Worm (Caenorhabditis elegans) whole organism, L2 larva: ENCODE measurements around the gene T05C12.9.

Experiments
- C34F6.9 ChIP-seq: fragments of 150-350 bp; optimal IDR thresholded peaks from 2 replicates; lab custom pipeline; 2014; ENCODE audit warnings: missing biosample characterization, missing genetic modification characterization
- F13H6.1 ChIP-seq: sonication (generic microtip); optimal IDR thresholded peaks from 2 replicates; lab custom pipeline; 2016; ENCODE audit warnings: missing genetic modification characterization, missing compliant biosample characterization
- R02D3.7 ChIP-seq: fragments of 150-350 bp; optimal IDR thresholded peaks from 2 replicates; lab custom pipeline; 2014; ENCODE audit warnings: missing biosample characterization, missing genetic modification characterization
- Y55F3AM.14 ChIP-seq: fragments of 200-800 bp; sonication (Bioruptor generic); optimal IDR thresholded peaks from 2 replicates; lab custom pipeline; 2018; ENCODE audit warnings: mild to moderate bottlenecking, missing genetic modification characterization, missing compliant biosample characterization
- ZK546.5 ChIP-seq: sonication (generic microtip); optimal IDR thresholded peaks from 2 replicates; lab custom pipeline; 2017; ENCODE audit warnings: missing biosample characterization, missing genetic modification characterization
- alr-1 ChIP-seq: fragments of 150-350 bp; optimal IDR thresholded peaks from 2 replicates; lab custom pipeline; 2014; ENCODE audit warnings: missing biosample characterization, missing genetic modification characterization
- aly-2 ChIP-seq: fragments of 150-350 bp; optimal IDR thresholded peaks from 2 replicates; lab custom pipeline; 2014; ENCODE audit warnings: missing biosample characterization, missing genetic modification characterization
- blmp-1 ChIP-seq: sonication (generic microtip); optimal IDR thresholded peaks from 2 replicates; lab custom pipeline; 2017; ENCODE audit warnings: missing genetic modification characterization, mild to moderate bottlenecking, missing compliant biosample characterization, antibody characterized with exemption, moderate library complexity; ENCODE audit not compliant: insufficient read depth
- ceh-16 ChIP-seq: fragments of 150-350 bp; optimal IDR thresholded peaks from 2 replicates; lab custom pipeline; 2014; ENCODE audit warnings: missing biosample characterization, missing genetic modification characterization
- ceh-82 ChIP-seq: fragments of 150-350 bp; optimal IDR thresholded peaks from 2 replicates; lab custom pipeline; 2014; ENCODE audit warnings: missing biosample characterization, missing genetic modification characterization
- crh-2 ChIP-seq: sonication (generic microtip); optimal IDR thresholded peaks from 2 replicates; lab custom pipeline; 2017; ENCODE audit warnings: missing biosample characterization, missing genetic modification characterization
- egl-27 ChIP-seq: sonication (generic microtip); optimal IDR thresholded peaks from 3 replicates; lab custom pipeline; 2017; ENCODE audit warnings: missing biosample characterization, missing genetic modification reagents, missing genetic modification characterization
- elt-1 ChIP-seq: fragments of 150-350 bp; optimal IDR thresholded peaks from 2 replicates; lab custom pipeline; 2014; ENCODE audit warnings: missing biosample characterization, missing genetic modification characterization
- elt-3 ChIP-seq: sonication (generic microtip); optimal IDR thresholded peaks from 2 replicates; lab custom pipeline; 2017; ENCODE audit warnings: missing biosample characterization, missing genetic modification characterization
- fos-1 ChIP-seq: fragments of 150-350 bp; optimal IDR thresholded peaks from 2 replicates; lab custom pipeline; 2014; ENCODE audit warnings: missing biosample characterization, missing genetic modification characterization
- gmeb-1 ChIP-seq: fragments of 150-350 bp; optimal IDR thresholded peaks from 2 replicates; lab custom pipeline; 2014; ENCODE audit warnings: missing biosample characterization, missing genetic modification characterization
- lin-11 ChIP-seq: fragments of 150-350 bp; sonication (generic microtip); optimal IDR thresholded peaks from 2 replicates; lab custom pipeline; 2014; ENCODE audit warnings: missing biosample characterization, missing genetic modification characterization, inconsistent platforms, mixed read lengths
- lin-13 ChIP-seq: fragments of 150-350 bp; optimal IDR thresholded peaks from 2 replicates; lab custom pipeline; 2014; ENCODE audit warnings: missing biosample characterization, missing genetic modification reagents, missing genetic modification characterization
- lin-39 ChIP-seq: fragments of 150-350 bp; optimal IDR thresholded peaks from 2 replicates; lab custom pipeline; 2014; ENCODE audit warnings: missing biosample characterization, missing genetic modification reagents, missing genetic modification characterization
- lsy-2 ChIP-seq, 2 experiments: fragments of 150-350 bp in 1 of 2; sonication (generic microtip) in 1 of 2; optimal IDR thresholded peaks; 2 replicates each; lab custom pipeline; 2014 to 2017; ENCODE audit warnings: missing biosample characterization in 2 of 2, missing genetic modification characterization in 2 of 2
- mbf-1 ChIP-seq: sonication (generic microtip); optimal IDR thresholded peaks from 2 replicates; lab custom pipeline; 2017; ENCODE audit warnings: missing biosample characterization, missing genetic modification characterization
- mdl-1 ChIP-seq, 2 experiments: fragments of 150-350 bp in 1 of 2; sonication (generic microtip) in 1 of 2; optimal IDR thresholded peaks; 2 replicates each; lab custom pipeline; 2017; ENCODE audit warnings: missing biosample characterization in 2 of 2, missing genetic modification characterization in 2 of 2
- nhr-10 ChIP-seq: sonication (generic microtip); optimal IDR thresholded peaks from 2 replicates; lab custom pipeline; 2017; ENCODE audit warnings: missing biosample characterization, missing genetic modification characterization
- nhr-11 ChIP-seq: fragments of 150-350 bp; optimal IDR thresholded peaks from 2 replicates; lab custom pipeline; 2014; ENCODE audit warnings: missing biosample characterization, missing genetic modification characterization
- nhr-12 ChIP-seq: fragments of 150-350 bp; optimal IDR thresholded peaks from 2 replicates; lab custom pipeline; 2014; ENCODE audit warnings: missing biosample characterization, missing genetic modification characterization
- nhr-129 ChIP-seq: fragments of 150-350 bp; optimal IDR thresholded peaks from 2 replicates; lab custom pipeline; 2014; ENCODE audit warnings: missing biosample characterization, missing genetic modification characterization
- nhr-21 ChIP-seq: fragments of 150-350 bp; optimal IDR thresholded peaks from 2 replicates; lab custom pipeline; 2014; ENCODE audit warnings: missing biosample characterization, missing genetic modification characterization
- nhr-23 ChIP-seq: fragments of 150-350 bp; optimal IDR thresholded peaks from 2 replicates; lab custom pipeline; 2014; ENCODE audit warnings: missing biosample characterization, missing genetic modification reagents, missing genetic modification characterization
- nhr-237 ChIP-seq: fragments of 150-350 bp; optimal IDR thresholded peaks from 2 replicates; lab custom pipeline; 2014; ENCODE audit warnings: missing biosample characterization, missing genetic modification characterization
- nhr-25 ChIP-seq: fragments of 150-350 bp; sonication (generic microtip); optimal IDR thresholded peaks from 3 replicates; lab custom pipeline; 2014; ENCODE audit warnings: missing biosample characterization, missing genetic modification characterization
- nhr-6 ChIP-seq: fragments of 150-350 bp; optimal IDR thresholded peaks from 2 replicates; lab custom pipeline; 2014; ENCODE audit warnings: missing biosample characterization, missing genetic modification characterization
- nhr-77 ChIP-seq: fragments of 150-350 bp; optimal IDR thresholded peaks from 2 replicates; lab custom pipeline; 2014; ENCODE audit warnings: missing biosample characterization, missing genetic modification characterization
- peb-1 ChIP-seq: fragments of 150-350 bp; optimal IDR thresholded peaks from 2 replicates; lab custom pipeline; 2014; ENCODE audit warnings: missing biosample characterization, missing genetic modification characterization
- skn-1 ChIP-seq: sonication (generic microtip); optimal IDR thresholded peaks from 2 replicates; lab custom pipeline; 2017; ENCODE audit warnings: missing biosample characterization, missing genetic modification characterization
- sma-3 ChIP-seq: sonication (generic microtip); optimal IDR thresholded peaks from 2 replicates; lab custom pipeline; 2016; ENCODE audit warnings: missing genetic modification reagents, missing genetic modification characterization, missing compliant biosample characterization
- sma-9 ChIP-seq, 2 experiments: fragments of 150-350 bp in 1 of 2; sonication (generic microtip) in 1 of 2; optimal IDR thresholded peaks; 2 replicates each; lab custom pipeline; 2014 to 2016; ENCODE audit warnings: missing genetic modification characterization in 2 of 2, mild to moderate bottlenecking in 1 of 2, missing biosample characterization in 1 of 2, missing compliant biosample characterization in 1 of 2, missing genetic modification reagents in 1 of 2, moderate library complexity in 1 of 2
- unc-39 ChIP-seq: fragments of 150-350 bp; optimal IDR thresholded peaks from 2 replicates; lab custom pipeline; 2014; ENCODE audit warnings: missing biosample characterization, missing genetic modification characterization
- unc-55 ChIP-seq: fragments of 150-350 bp; sonication (generic microtip); optimal IDR thresholded peaks from 3 replicates; lab custom pipeline; 2014; ENCODE audit warnings: missing biosample characterization, missing genetic modification reagents, missing genetic modification characterization
- ztf-1 ChIP-seq: fragments of 200-800 bp; sonication (Bioruptor generic); conservative IDR thresholded peaks from 2 replicates; pipeline ENCODE4 v1.3.6; 2022; ENCODE audit warnings: missing genetic modification characterization, missing compliant biosample characterization
- ztf-11 ChIP-seq: sonication (generic microtip); optimal IDR thresholded peaks from 2 replicates; lab custom pipeline; 2017; ENCODE audit warnings: missing biosample characterization, missing genetic modification characterization
- ztf-4 ChIP-seq: fragments of 150-350 bp; optimal IDR thresholded peaks from 2 replicates; lab custom pipeline; 2014; ENCODE audit warnings: missing biosample characterization, missing genetic modification characterization

Gene T05C12.9

ce11 chrII:8216433-8216832 is 23.4 kb upstream of the T05C12.9 start, which contains the start of gene M110.3:
TSS of gene M110.3 (minus strand) at chrII:8216616.
- TF ChIP-seq nhr-23 (tag; lab: Kevin White, UChicago) (no peak), nhr-10 (tag; lab: Kevin White, UChicago) (no peak), ztf-1 (no peak), ceh-82 (tag; lab: Kevin White, UChicago) (no peak), aly-2 (no peak), sma-3 (GFP tag; lab: Kevin White, UChicago) (no peak), ztf-4 (tag; lab: Kevin White, UChicago) (no peak), gmeb-1 (tag; lab: Kevin White, UChicago) (peak; percentile 51), nhr-129 (tag; lab: Kevin White, UChicago) (peak; percentile 56), sma-9 (GFP tag; optimal IDR thresholded peaks at IDR 0.05; lab: Kevin White, UChicago) (peak; percentile 49), sma-9 (tag; optimal IDR thresholded peaks at IDR 0.05; lab: Kevin White, UChicago) (no peak), egl-27 (tag; lab: Kevin White, UChicago) (no peak), unc-55 (GFP tag; lab: Kevin White, UChicago) (peak; percentile 70), R02D3.7 (tag; lab: Kevin White, UChicago) (peak; percentile 75), elt-3 (tag; lab: Kevin White, UChicago) (no peak), F13H6.1 (tag; lab: Kevin White, UChicago) (peak; percentile 46), ZK546.5 (tag; lab: Kevin White, UChicago) (no peak), nhr-6 (peak; percentile 38), crh-2 (peak; percentile 51), C34F6.9 (tag; lab: Kevin White, UChicago) (peak; percentile 84), nhr-21 (tag; lab: Kevin White, UChicago) (no peak), nhr-12 (tag; lab: Kevin White, UChicago) (no peak), fos-1 (tag; lab: Kevin White, UChicago) (no peak), nhr-25 (tag; lab: Kevin White, UChicago) (peak; percentile 25), lin-13 (GFP tag; lab: Kevin White, UChicago) (no peak), blmp-1 (tag; lab: Kevin White, UChicago) (no peak), elt-1 (no peak), lsy-2 (tag; optimal IDR thresholded peaks at IDR 0.05; lab: Kevin White, UChicago) (peak; percentile 25 to 86), ceh-16 (no peak)

ce11 chrII:8214367-8214766 is 21.3 kb upstream of the T05C12.9 start, which contains the start of gene M110.10:
TSS of gene M110.10 (minus strand) at chrII:8214467.
- TF ChIP-seq lin-11 (no peak), crh-2 (no peak), aly-2 (no peak), nhr-21 (tag; lab: Kevin White, UChicago) (no peak), nhr-129 (tag; lab: Kevin White, UChicago) (no peak), unc-39 (no peak), ceh-82 (tag; lab: Kevin White, UChicago) (no peak), mbf-1 (no peak), alr-1 (tag; lab: Kevin White, UChicago) (no peak), unc-55 (GFP tag; lab: Kevin White, UChicago) (no peak), lin-39 (tag; lab: Kevin White, UChicago) (no peak), ZK546.5 (tag; lab: Kevin White, UChicago) (no peak), blmp-1 (tag; lab: Kevin White, UChicago) (no peak), fos-1 (tag; lab: Kevin White, UChicago) (no peak), nhr-6 (no peak)

ce11 chrII:8212680-8213079 is 19.7 kb upstream of the T05C12.9 start, which contains the start of gene twk-3:
TSS of gene twk-3 (minus strand) at chrII:8212780.
- TF ChIP-seq ceh-16 (no peak), ztf-11 (tag; lab: Kevin White, UChicago) (no peak), Y55F3AM.14 (GFP tag; lab: Kevin White, UChicago) (no peak), lin-13 (GFP tag; lab: Kevin White, UChicago) (no peak), ztf-1 (no peak), nhr-10 (tag; lab: Kevin White, UChicago) (no peak), mdl-1 (tag; optimal IDR thresholded peaks at IDR 0.05; lab: Kevin White, UChicago) (no peak), unc-55 (GFP tag; lab: Kevin White, UChicago) (no peak)

ce11 chrII:8209476-8209875 is 16.4 kb upstream of the T05C12.9 start, which contains the start of gene M110.8:
TSS of gene M110.8 (minus strand) at chrII:8209576.
- no peak for TF ChIP-seq unc-55 (GFP tag; lab: Kevin White, UChicago)
- TF ChIP-seq Y55F3AM.14 (GFP tag; lab: Kevin White, UChicago): no peak
- no peak for TF ChIP-seq ceh-16
- TF ChIP-seq lsy-2 (tag; optimal IDR thresholded peaks at IDR 0.05; lab: Kevin White, UChicago): no peak
- no peak for TF ChIP-seq gmeb-1 (tag; lab: Kevin White, UChicago)
- TF ChIP-seq elt-3 (tag; lab: Kevin White, UChicago): no peak
- no peak for TF ChIP-seq nhr-11 (tag; lab: Kevin White, UChicago)
- no peak for TF ChIP-seq nhr-21 (tag; lab: Kevin White, UChicago)
- TF ChIP-seq F13H6.1 (tag; lab: Kevin White, UChicago): no peak
- TF ChIP-seq skn-1 (tag; lab: Kevin White, UChicago): no peak
- TF ChIP-seq nhr-237 (tag; lab: Kevin White, UChicago): no peak
- TF ChIP-seq nhr-25 (tag; lab: Kevin White, UChicago): no peak
- TF ChIP-seq lin-13 (GFP tag; lab: Kevin White, UChicago): no peak
- no peak for TF ChIP-seq peb-1 (tag; lab: Kevin White, UChicago)
- TF ChIP-seq nhr-77 (tag; lab: Kevin White, UChicago): no peak
